Worm (Caenorhabditis elegans): ENCODE measurements around the gene abt-1.
A peak's percentile ranks its signal among the peaks of the same experiment; 100 is the strongest.

The abt-1 gene

DNA sequence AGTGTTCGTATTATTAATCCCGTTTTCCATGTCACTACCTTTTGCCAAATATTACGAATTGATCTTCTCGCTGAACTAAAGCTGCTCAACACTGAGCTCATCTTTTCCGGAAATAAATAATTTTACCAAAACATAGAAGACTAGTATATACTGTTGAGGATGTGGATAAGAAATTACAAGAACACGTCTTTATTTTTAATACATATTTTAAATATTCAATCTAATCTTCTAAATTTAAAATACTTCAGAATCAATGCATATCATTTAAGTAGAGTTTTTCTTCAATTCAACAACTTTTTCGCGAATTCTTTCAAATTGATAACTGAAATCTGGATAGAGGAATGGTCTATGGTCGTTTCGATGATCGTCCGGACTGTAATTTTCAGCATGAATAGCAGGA lies at the start of gene abt-1:
Gene abt-1 (minus strand): TSS at position 101 of the 400 bp plus-strand sequence.
- TF ChIP-seq C16A3.4 (tag; optimal IDR thresholded peaks at IDR 0.05) (no peak), hlh-4 (tag; optimal IDR thresholded peaks at IDR 0.05) (no peak), skn-1 (tag; optimal IDR thresholded peaks at IDR 0.05) (no peak), nhr-71 (tag; optimal IDR thresholded peaks at IDR 0.05) (no peak), snu-23 (GFP tag; optimal IDR thresholded peaks at IDR 0.05) (no peak), xbp-1 (tag; optimal IDR thresholded peaks at IDR 0.05) (no peak), pax-3 (tag; optimal IDR thresholded peaks at IDR 0.05) (no peak), rnt-1 (tag; optimal IDR thresholded peaks at IDR 0.05) (no peak), ceh-90 (tag; optimal IDR thresholded peaks at IDR 0.05) (no peak), irx-1 (tag; optimal IDR thresholded peaks at IDR 0.05) (no peak), zip-4 (GFP tag; optimal IDR thresholded peaks at IDR 0.05) (no peak), pqm-1 (tag; optimal IDR thresholded peaks at IDR 0.05) (no peak), hlh-17 (GFP tag; optimal IDR thresholded peaks at IDR 0.05; ENCODE audit: borderline replicate concordance) (no peak), fos-1 (tag; optimal IDR thresholded peaks at IDR 0.05) (no peak), swsn-7 (tag; optimal IDR thresholded peaks at IDR 0.05) (no peak)

ce11 chrIV:10261061-10261460 lies 46.4 kb upstream of the abt-1 start:
- TF ChIP-seq dpl-1 (GFP tag; optimal IDR thresholded peaks at IDR 0.05) (no peak), xbp-1 (tag; optimal IDR thresholded peaks at IDR 0.05) (no peak), nhr-28 (tag; optimal IDR thresholded peaks at IDR 0.05) (no peak), elt-3 (tag; optimal IDR thresholded peaks at IDR 0.05) (peak in 4 of 6 experiments; percentile 64 to 94 (median 82)), lin-13 (GFP tag; optimal IDR thresholded peaks at IDR 0.05) (no peak), mab-9 (GFP tag; IDR thresholded peaks at IDR 0.05) (no peak), pag-3 (tag; optimal IDR thresholded peaks at IDR 0.05; ENCODE audit: borderline replicate concordance, insufficient read depth) (no peak), efl-1 (optimal IDR thresholded peaks at IDR 0.05) (no peak), efl-1 (GFP tag; optimal IDR thresholded peaks at IDR 0.05 in 1 of 2) (no peak), ces-1 (GFP tag; optimal IDR thresholded peaks at IDR 0.05) (no peak), ceh-82 (tag; optimal IDR thresholded peaks at IDR 0.05) (no peak), egl-27 (tag; optimal IDR thresholded peaks at IDR 0.05) (no peak), mdl-1 (tag; optimal IDR thresholded peaks at IDR 0.05) (no peak), snu-23 (GFP tag; optimal IDR thresholded peaks at IDR 0.05) (no peak), ama-1 (optimal IDR thresholded peaks at IDR 0.05) (no peak), sox-4 (tag; optimal IDR thresholded peaks at IDR 0.05) (no peak), lin-14 (GFP tag; optimal IDR thresholded peaks at IDR 0.05) (peak; percentile 49), hlh-4 (tag; optimal IDR thresholded peaks at IDR 0.05) (no peak), ztf-11 (tag; optimal IDR thresholded peaks at IDR 0.05) (no peak), efl-3 (GFP tag; optimal IDR thresholded peaks at IDR 0.05) (no peak), aha-1 (tag; optimal IDR thresholded peaks at IDR 0.05) (no peak), pax-3 (tag; optimal IDR thresholded peaks at IDR 0.05) (no peak), vab-15 (tag; optimal IDR thresholded peaks at IDR 0.05) (no peak), unc-30 (tag; optimal IDR thresholded peaks at IDR 0.05) (no peak), rnt-1 (tag; optimal IDR thresholded peaks at IDR 0.05) (no peak), skn-1 (tag; optimal IDR thresholded peaks at IDR 0.05) (no peak), C16A3.4 (tag; optimal IDR thresholded peaks at IDR 0.05) (no peak), ztf-4 (tag; optimal IDR thresholded peaks at IDR 0.05) (no peak), sup-37 (GFP tag; optimal IDR thresholded peaks at IDR 0.05) (no peak), Y116A8C.19 (tag; optimal IDR thresholded peaks at IDR 0.05; ENCODE audit: borderline replicate concordance) (no peak), nhr-76 (tag; optimal IDR thresholded peaks at IDR 0.05) (no peak), tbx-2 (tag; optimal IDR thresholded peaks at IDR 0.05) (no peak), fkh-8 (tag; optimal IDR thresholded peaks at IDR 0.05) (no peak), blmp-1 (tag; optimal IDR thresholded peaks at IDR 0.05) (peak; percentile 79), pqm-1 (tag; optimal IDR thresholded peaks at IDR 0.05) (no peak), nhr-85 (tag) (peak; percentile 79), ceh-63 (GFP tag; optimal IDR thresholded peaks at IDR 0.05) (no peak), lsy-2 (tag; optimal IDR thresholded peaks at IDR 0.05) (peak in 1 of 2 experiments; percentile 19), nhr-19 (GFP tag; conservative IDR thresholded peaks at IDR 0.05) (no peak), unc-62 (GFP tag; optimal IDR thresholded peaks at IDR 0.05) (no peak), ets-5 (GFP tag; IDR thresholded peaks at IDR 0.05) (no peak), isw-1 (GFP tag; IDR thresholded peaks at IDR 0.05) (no peak), alr-1 (tag; optimal IDR thresholded peaks at IDR 0.05; ENCODE audit: borderline replicate concordance) (no peak), irx-1 (tag; optimal IDR thresholded peaks at IDR 0.05) (no peak), mef-2 (tag; optimal IDR thresholded peaks at IDR 0.05) (no peak)
